Worm (Caenorhabditis elegans): Measurements from ENCODE around the gene nep-1.

The nep-1 gene

ce11 chrII:11635745-11636161 lies 21.2 kb downstream of the nep-1 start (continued):
- TF ChIP-seq nhr-12 (tag; optimal IDR thresholded peaks at IDR 0.05): no peak
- TF ChIP-seq ZK546.5 (tag; optimal IDR thresholded peaks at IDR 0.05): no peak
- TF ChIP-seq lin-15B (tag; optimal IDR thresholded peaks at IDR 0.05): peak; percentile 43
- TF ChIP-seq eor-1 (tag; optimal IDR thresholded peaks at IDR 0.05): no peak
- TF ChIP-seq nhr-237 (tag; optimal IDR thresholded peaks at IDR 0.05): no peak
- TF ChIP-seq ceh-9 (tag; optimal IDR thresholded peaks at IDR 0.05): no peak
- no peak for TF ChIP-seq nhr-28 (tag; optimal IDR thresholded peaks at IDR 0.05)
- TF ChIP-seq pqm-1 (tag; optimal IDR thresholded peaks at IDR 0.05): peak; percentile 85
- TF ChIP-seq elt-2 (tag; optimal IDR thresholded peaks at IDR 0.05): peak; percentile 38
- peak; percentile 98 for TF ChIP-seq nhr-25 (tag; optimal IDR thresholded peaks at IDR 0.05)
- TF ChIP-seq hmg-11 (tag; optimal IDR thresholded peaks at IDR 0.05): peak; percentile 20
- no peak for TF ChIP-seq daf-12 (tag; optimal IDR thresholded peaks at IDR 0.05)
- TF ChIP-seq fkh-10 (GFP tag; optimal IDR thresholded peaks at IDR 0.05): no peak

- TF ChIP-seq jun-1 (tag; optimal IDR thresholded peaks at IDR 0.05) (peak; percentile 86), R02D3.7 (tag; optimal IDR thresholded peaks at IDR 0.05) (peak; percentile 54), ceh-82 (tag; optimal IDR thresholded peaks at IDR 0.05) (no peak), ceh-9 (tag; optimal IDR thresholded peaks at IDR 0.05) (no peak), lin-39 (tag; optimal IDR thresholded peaks at IDR 0.05) (peak; percentile 99), elt-1 (tag; optimal IDR thresholded peaks at IDR 0.05) (no peak), elt-2 (tag; optimal IDR thresholded peaks at IDR 0.05) (peak; percentile 75), snpc-4 (tag; optimal IDR thresholded peaks at IDR 0.05) (peak; percentile 46), nhr-11 (tag; optimal IDR thresholded peaks at IDR 0.05) (peak; percentile 81), pha-4 (tag; optimal IDR thresholded peaks at IDR 0.05) (peak; percentile 89), unc-62 (GFP tag; optimal IDR thresholded peaks at IDR 0.05) (peak; percentile 80), nhr-76 (tag; optimal IDR thresholded peaks at IDR 0.05) (no peak), egl-5 (tag; optimal IDR thresholded peaks at IDR 0.05) (no peak), elt-3 (tag; optimal IDR thresholded peaks at IDR 0.05) (peak in 1 of 3 experiments; percentile 25), mml-1 (tag; optimal IDR thresholded peaks at IDR 0.05) (no peak), fos-1 (tag; optimal IDR thresholded peaks at IDR 0.05) (peak; percentile 50), mdl-1 (tag; optimal IDR thresholded peaks at IDR 0.05) (no peak), unc-39 (tag; optimal IDR thresholded peaks at IDR 0.05) (no peak), ama-1 (optimal IDR thresholded peaks at IDR 0.05) (peak; percentile 91), nhr-28 (tag; optimal IDR thresholded peaks at IDR 0.05) (no peak), nhr-25 (tag; optimal IDR thresholded peaks at IDR 0.05) (peak; percentile 72), eor-1 (tag; optimal IDR thresholded peaks at IDR 0.05) (no peak), lin-15B (tag; optimal IDR thresholded peaks at IDR 0.05) (peak; percentile 72), nfya-1 (tag; optimal IDR thresholded peaks at IDR 0.05; ENCODE audit: insufficient read depth) (peak; percentile 89), ztf-4 (tag; optimal IDR thresholded peaks at IDR 0.05) (peak; percentile 2), tbx-2 (tag; optimal IDR thresholded peaks at IDR 0.05) (peak; percentile 10), fkh-10 (GFP tag; optimal IDR thresholded peaks at IDR 0.05) (no peak), nhr-12 (tag; optimal IDR thresholded peaks at IDR 0.05) (no peak), ceh-28 (tag; optimal IDR thresholded peaks at IDR 0.05) (peak; percentile 87), nhr-237 (tag; optimal IDR thresholded peaks at IDR 0.05) (no peak), ztf-11 (tag; optimal IDR thresholded peaks at IDR 0.05) (no peak), skn-1 (tag; optimal IDR thresholded peaks at IDR 0.05) (peak; percentile 49), daf-12 (tag; optimal IDR thresholded peaks at IDR 0.05) (no peak), sea-2 (GFP tag; optimal IDR thresholded peaks at IDR 0.05) (peak; percentile 96), zag-1 (tag; optimal IDR thresholded peaks at IDR 0.05) (peak; percentile 35), ceh-16 (tag; optimal IDR thresholded peaks at IDR 0.05) (no peak), nhr-43 (tag; optimal IDR thresholded peaks at IDR 0.05; ENCODE audit: poor library complexity, severe bottlenecking) (peak; percentile 9), ZK546.5 (tag; optimal IDR thresholded peaks at IDR 0.05) (no peak), aly-2 (tag; optimal IDR thresholded peaks at IDR 0.05) (no peak), egl-27 (tag; optimal IDR thresholded peaks at IDR 0.05) (peak; percentile 40), lsy-12 (tag; optimal IDR thresholded peaks at IDR 0.05) (peak; percentile 81), fkh-2 (tag; optimal IDR thresholded peaks at IDR 0.05) (peak; percentile 19), hmg-11 (tag; optimal IDR thresholded peaks at IDR 0.05) (peak; percentile 87), nhr-67 (tag; optimal IDR thresholded peaks at IDR 0.05) (no peak), nhr-77 (tag; optimal IDR thresholded peaks at IDR 0.05) (no peak), pqm-1 (tag; optimal IDR thresholded peaks at IDR 0.05) (peak; percentile 55), nhr-23 (tag; optimal IDR thresholded peaks at IDR 0.05) (peak; percentile 79)
These were observed 22.1 kb downstream of the nep-1 start for ce11 chrII:11634681-11635527.

Data from whole organism, L3 larva.